Fruit fly (Drosophila melanogaster) whole organism, embryonic: ENCODE results near the gene Coa8.
A peak's percentile ranks its signal among the peaks of the same experiment; 100 is the strongest.

Source experiments
- Awh ChIP-seq: fragments of 200-800 bp; sonication (Bioruptor generic); IDR thresholded peaks from 2 replicates; pipeline ENCODE4, ENCODE4 v1.3.6; 2022; ENCODE audit warnings: missing biosample characterization, missing genetic modification characterization
- B-H2 ChIP-seq: fragments of 200-800 bp; sonication (Bioruptor generic); optimal IDR thresholded peaks from 2 replicates; lab custom pipeline; 2018; ENCODE audit warnings: missing biosample characterization, mild to moderate bottlenecking, missing genetic modification characterization
- CG10267 ChIP-seq: fragments of 200-800 bp; sonication (Bioruptor generic); optimal IDR thresholded peaks from 2 replicates; lab custom pipeline; 2018; ENCODE audit warnings: missing biosample characterization, mild to moderate bottlenecking, missing genetic modification characterization, moderate library complexity
- CG10366 ChIP-seq: fragments of 200-800 bp; sonication (Bioruptor generic); IDR thresholded peaks from 2 replicates; pipeline ENCODE4 v1.3.6; 2022; ENCODE audit warnings: missing biosample characterization, missing genetic modification characterization
- CG12942 ChIP-seq: fragments of 200-800 bp; sonication (Bioruptor generic); optimal IDR thresholded peaks from 3 replicates; lab custom pipeline; 2016; ENCODE audit warnings: missing biosample characterization, missing genetic modification characterization
- CG14965 ChIP-seq: fragments of 200-800 bp; sonication (Bioruptor generic); optimal IDR thresholded peaks from 2 replicates; lab custom pipeline; 2016; ENCODE audit warnings: missing biosample characterization, missing genetic modification characterization, borderline replicate concordance
- CG15269 ChIP-seq: fragments of 200-800 bp; sonication (Bioruptor generic); optimal IDR thresholded peaks from 2 replicates; lab custom pipeline; 2018; ENCODE audit warnings: missing biosample characterization, mild to moderate bottlenecking, missing genetic modification characterization, moderate library complexity
- CG1603 ChIP-seq: fragments of 200-800 bp; sonication (Bioruptor generic); optimal IDR thresholded peaks from 2 replicates; lab custom pipeline; 2019; ENCODE audit warnings: missing biosample characterization, mild to moderate bottlenecking, missing genetic modification characterization, moderate library complexity
- CG17359 ChIP-seq: fragments of 200-800 bp; sonication (Bioruptor generic); optimal IDR thresholded peaks from 3 replicates; lab custom pipeline; 2018; ENCODE audit warnings: missing biosample characterization, mild to moderate bottlenecking, missing genetic modification characterization, moderate library complexity
- CG4707 ChIP-seq: fragments of 200-800 bp; sonication (Bioruptor generic); optimal IDR thresholded peaks from 2 replicates; lab custom pipeline; 2018; ENCODE audit warnings: missing biosample characterization, mild to moderate bottlenecking, missing genetic modification characterization, moderate library complexity
- CG4820 ChIP-seq: fragments of 200-800 bp; sonication (Bioruptor generic); optimal IDR thresholded peaks from 3 replicates; lab custom pipeline; 2016; ENCODE audit warnings: missing biosample characterization, missing genetic modification characterization
- CG7745 ChIP-seq: fragments of 200-800 bp; sonication (Bioruptor generic); optimal IDR thresholded peaks from 2 replicates; lab custom pipeline; 2018; ENCODE audit warnings: missing biosample characterization, mild to moderate bottlenecking, missing genetic modification characterization, moderate library complexity
- CG7963 ChIP-seq: fragments of 200-800 bp; sonication (Bioruptor generic); IDR thresholded peaks from 3 replicates; pipeline ENCODE4 v1.3.6; 2022; ENCODE audit warnings: missing biosample characterization, missing genetic modification characterization; ENCODE audit not compliant: partially characterized antibody
- CG8765 ChIP-seq: fragments of 200-800 bp; sonication (Bioruptor generic); IDR thresholded peaks from 2 replicates; pipeline ENCODE4 v1.3.6; 2022; ENCODE audit warnings: missing biosample characterization, missing genetic modification characterization
- CG9727 ChIP-seq: fragments of 200-800 bp; sonication (Bioruptor generic); optimal IDR thresholded peaks from 3 replicates; lab custom pipeline; 2017; ENCODE audit warnings: missing biosample characterization, mild to moderate bottlenecking, missing genetic modification characterization
- CG9876 ChIP-seq: fragments of 200-800 bp; sonication (Bioruptor generic); optimal IDR thresholded peaks from 2 replicates; lab custom pipeline; 2016; ENCODE audit warnings: missing biosample characterization, missing genetic modification characterization
- Dref ChIP-seq: fragments of 200-800 bp; sonication (Bioruptor generic); IDR thresholded peaks from 2 replicates; pipeline ENCODE4 v1.3.6; 2022; ENCODE audit warnings: missing biosample characterization, missing genetic modification characterization
- HLH3B ChIP-seq: fragments of 200-800 bp; sonication (Bioruptor generic); IDR thresholded peaks from 2 replicates; pipeline ENCODE4 v1.3.6; 2022; ENCODE audit warnings: missing biosample characterization, missing genetic modification characterization
- HLH4C ChIP-seq: fragments of 200-800 bp; sonication (Bioruptor generic); IDR thresholded peaks from 3 replicates; pipeline ENCODE4 v1.3.6; 2022; ENCODE audit warnings: missing biosample characterization, missing genetic modification characterization; ENCODE audit not compliant: partially characterized antibody
- Hand ChIP-seq: fragments of 200-800 bp; sonication (Bioruptor generic); optimal IDR thresholded peaks from 2 replicates; lab custom pipeline; 2017; ENCODE audit warnings: mild to moderate bottlenecking, missing biosample characterization, missing genetic modification reagents, missing genetic modification characterization
- Lpt ChIP-seq: fragments of >200 bp; optimal IDR thresholded peaks from 2 replicates; lab custom pipeline; 2018; ENCODE audit warnings: missing biosample characterization, missing genetic modification characterization
- Sox102F ChIP-seq: fragments of 200-800 bp; sonication (Bioruptor generic); optimal IDR thresholded peaks from 2 replicates; lab custom pipeline; 2018; ENCODE audit warnings: missing biosample characterization, mild to moderate bottlenecking, missing genetic modification characterization, moderate library complexity
- Sry-δ ChIP-seq: fragments of 200-800 bp; sonication (Bioruptor generic); optimal IDR thresholded peaks from 2 replicates; lab custom pipeline; 2016; ENCODE audit warnings: missing biosample characterization, missing genetic modification characterization
- Taf1 ChIP-seq: fragments of 200-800 bp; sonication (Bioruptor generic); IDR thresholded peaks from 2 replicates; pipeline ENCODE4 v1.3.6; 2022; ENCODE audit warnings: missing biosample characterization, missing genetic modification characterization
- ac ChIP-seq: fragments of 200-800 bp; sonication (Bioruptor generic); optimal IDR thresholded peaks from 3 replicates; lab custom pipeline; 2017; ENCODE audit warnings: missing biosample characterization, mild to moderate bottlenecking, missing genetic modification characterization
- aop ChIP-seq: fragments of 200-800 bp; sonication (Bioruptor generic); IDR thresholded peaks from 2 replicates; pipeline ENCODE4 v1.3.6; 2022; ENCODE audit warnings: missing biosample characterization, missing genetic modification characterization
- da ChIP-seq: fragments of 200-800 bp; sonication (Bioruptor generic); optimal IDR thresholded peaks from 2 replicates; lab custom pipeline; 2016; ENCODE audit warnings: missing biosample characterization, missing genetic modification characterization
- dan ChIP-seq: fragments of 200-800 bp; sonication (Bioruptor generic); IDR thresholded peaks from 2 replicates; pipeline ENCODE4 v1.3.6; 2022; ENCODE audit warnings: missing biosample characterization, missing genetic modification characterization
- danr ChIP-seq: fragments of 200-800 bp; sonication (Bioruptor generic); IDR thresholded peaks from 2 replicates; pipeline ENCODE4 v1.3.6; 2022; ENCODE audit warnings: missing biosample characterization, missing genetic modification characterization
- emc ChIP-seq: fragments of 200-800 bp; sonication (Bioruptor generic); optimal IDR thresholded peaks from 2 replicates; lab custom pipeline; 2016; ENCODE audit warnings: missing biosample characterization, missing genetic modification characterization
- esg ChIP-seq: fragments of 200-800 bp; sonication (Bioruptor generic); conservative IDR thresholded peaks from 2 replicates; pipeline ENCODE4 v1.3.6; 2022; ENCODE audit warnings: missing biosample characterization, missing genetic modification characterization
- eve ChIP-seq, 2 experiments: fragments of >200 bp; optimal IDR thresholded peaks; 2 replicates each; lab custom pipeline; 2017; ENCODE audit warnings: missing biosample characterization in 2 of 2, missing genetic modification characterization in 2 of 2
- gce ChIP-seq: fragments of 200-800 bp; sonication (Bioruptor generic); IDR thresholded peaks from 3 replicates; pipeline ENCODE4 v1.3.6; 2022; ENCODE audit warnings: missing biosample characterization, missing genetic modification characterization
- gfzf ChIP-seq: fragments of 200-800 bp; sonication (Bioruptor generic); optimal IDR thresholded peaks from 2 replicates; lab custom pipeline; 2016; ENCODE audit warnings: missing biosample characterization, mild to moderate bottlenecking, missing genetic modification characterization, moderate library complexity
- gsb-n ChIP-seq: fragments of 200-800 bp; sonication (Bioruptor generic); optimal IDR thresholded peaks from 3 replicates; lab custom pipeline; 2018; ENCODE audit warnings: missing biosample characterization, mild to moderate bottlenecking, missing genetic modification characterization
- insv ChIP-seq, 2 experiments: fragments of 200-800 bp; sonication (Bioruptor generic); optimal IDR thresholded peaks; 3 replicates each; lab custom pipeline; 2016 to 2018; ENCODE audit warnings: missing biosample characterization in 2 of 2, missing genetic modification characterization in 2 of 2
- lbe ChIP-seq: fragments of 200-800 bp; sonication (Bioruptor generic); optimal IDR thresholded peaks from 2 replicates; lab custom pipeline; 2016; ENCODE audit warnings: missing biosample characterization, mild to moderate bottlenecking, missing genetic modification characterization
- mirr ChIP-seq: fragments of 200-800 bp; sonication (Bioruptor generic); optimal IDR thresholded peaks from 3 replicates; lab custom pipeline; 2018; ENCODE audit warnings: missing biosample characterization, mild to moderate bottlenecking, missing genetic modification characterization
- nom ChIP-seq: fragments of 200-800 bp; sonication (Bioruptor generic); optimal IDR thresholded peaks from 2 replicates; lab custom pipeline; 2017; ENCODE audit warnings: missing biosample characterization, missing genetic modification characterization, mild to moderate bottlenecking, moderate library complexity, missing genetic modification reagents
- pho ChIP-seq: fragments of 200-800 bp; sonication (Bioruptor generic); optimal IDR thresholded peaks from 2 replicates; lab custom pipeline; 2016; ENCODE audit warnings: missing biosample characterization, missing genetic modification characterization
- phol ChIP-seq: fragments of 200-800 bp; sonication (Bioruptor generic); optimal IDR thresholded peaks from 3 replicates; lab custom pipeline; 2018; ENCODE audit warnings: missing biosample characterization, mild to moderate bottlenecking, missing genetic modification characterization, moderate library complexity
- prd ChIP-seq, 3 experiments: fragments of >200 bp in 2 of 3; fragments of 200-800 bp in 1 of 3; sonication (Bioruptor generic) in 1 of 3; optimal IDR thresholded peaks in 2 of 3; IDR thresholded peaks in 1 of 3; 2 replicates in 2 of 3; 3 replicates in 1 of 3; pipeline versions ENCODE4 v1.3.6 to Lab custom; 2017 to 2022; ENCODE audit warnings: missing biosample characterization in 1 of 3, missing genetic modification characterization in 1 of 3
- rib ChIP-seq: fragments of 200-800 bp; sonication (Bioruptor generic); IDR thresholded peaks from 2 replicates; pipeline ENCODE4 v1.3.6; 2022; ENCODE audit warnings: missing biosample characterization, missing genetic modification characterization
- ro ChIP-seq: fragments of 200-800 bp; sonication (Bioruptor generic); IDR thresholded peaks from 2 replicates; pipeline ENCODE4 v1.3.6; 2022; ENCODE audit warnings: missing biosample characterization, missing genetic modification characterization
- sim ChIP-seq: fragments of 200-800 bp; sonication (Bioruptor generic); IDR thresholded peaks from 2 replicates; pipeline ENCODE4 v1.3.6; 2022; ENCODE audit warnings: missing biosample characterization, missing genetic modification characterization
- sob ChIP-seq: fragments of 200-800 bp; sonication (Bioruptor generic); IDR thresholded peaks from 2 replicates; pipeline ENCODE4 v1.3.6; 2022; ENCODE audit warnings: missing biosample characterization, missing genetic modification characterization
- stwl ChIP-seq: fragments of 200-800 bp; sonication (Bioruptor generic); optimal IDR thresholded peaks from 3 replicates; lab custom pipeline; 2018; ENCODE audit warnings: missing biosample characterization, mild to moderate bottlenecking, missing genetic modification characterization, moderate library complexity
- tll ChIP-seq, 2 experiments: fragments of 200-800 bp in 1 of 2; fragments of >200 bp in 1 of 2; sonication (Bioruptor generic) in 1 of 2; optimal IDR thresholded peaks; 2 replicates each; lab custom pipeline; 2017 to 2019; ENCODE audit warnings: missing biosample characterization in 2 of 2, missing genetic modification characterization in 2 of 2, mild to moderate bottlenecking in 1 of 2, moderate library complexity in 1 of 2
- trh ChIP-seq: fragments of 200-800 bp; sonication (Bioruptor generic); optimal IDR thresholded peaks from 2 replicates; lab custom pipeline; 2016; ENCODE audit warnings: missing biosample characterization, missing genetic modification characterization
- tup ChIP-seq: fragments of 200-800 bp; sonication (Bioruptor generic); optimal IDR thresholded peaks from 2 replicates; lab custom pipeline; 2016; ENCODE audit warnings: missing biosample characterization, mild to moderate bottlenecking, missing genetic modification characterization, moderate library complexity

The Coa8 gene

dm6 chrX:1845413-1845951 is 34.6 kb upstream of the Coa8 start (continued):
- TF ChIP-seq eve (GFP tag; optimal IDR thresholded peaks at IDR 0.05; lab: Kevin White, UChicago) = no peak
- peak; percentile 39 for TF ChIP-seq CG17359
- TF ChIP-seq Sry-δ (GFP tag; lab: Kevin White, UChicago) = peak; percentile 27
- peak; percentile 34 for TF ChIP-seq gsb-n (tag; lab: Kevin White, UChicago)
- no peak for TF ChIP-seq tup
- TF ChIP-seq Dref (GFP tag; lab: Robert Waterston, UW) = no peak
- no peak for TF ChIP-seq CG10267
- TF ChIP-seq CG12942 = peak; percentile 54
- peak; percentile 41 for TF ChIP-seq mirr (GFP tag; lab: Kevin White, UChicago)
- peak; percentile 1 for TF ChIP-seq CG4707 (GFP tag; lab: Kevin White, UChicago)
- TF ChIP-seq tll (GFP tag; optimal IDR thresholded peaks at IDR 0.05; lab: Kevin White, UChicago) = no peak
- TF ChIP-seq stwl = no peak
- peak; percentile 38 for TF ChIP-seq Sox102F (GFP tag; lab: Kevin White, UChicago)
- no peak for TF ChIP-seq ro (GFP tag; lab: Robert Waterston, UW)
- peak; percentile 36 for TF ChIP-seq CG9876 (GFP tag; lab: Kevin White, UChicago)
- peak; percentile 65 for TF ChIP-seq CG1603
- TF ChIP-seq B-H2 (GFP tag; lab: Kevin White, UChicago) = peak; percentile 36
- no peak for TF ChIP-seq Taf1 (GFP tag; lab: Robert Waterston, UW)
- TF ChIP-seq Lpt (GFP tag; lab: Kevin White, UChicago) = no peak
- TF ChIP-seq Awh (GFP tag; lab: Robert Waterston, UW) = peak; percentile 70
- TF ChIP-seq esg (GFP tag; lab: Robert Waterston, UW) = no peak
- TF ChIP-seq emc (GFP tag; lab: Kevin White, UChicago) = no peak
- TF ChIP-seq sob (GFP tag; lab: Robert Waterston, UW) = peak; percentile 46; the same call in 1 of the 2 replicates
- TF ChIP-seq HLH3B (GFP tag; lab: Robert Waterston, UW) = no peak
- TF ChIP-seq rib = peak; percentile 58; the same call in 1 of the 2 replicates
- TF ChIP-seq HLH4C (GFP tag; lab: Robert Waterston, UW) = no peak
- TF ChIP-seq aop (GFP tag; lab: Robert Waterston, UW) = no peak
- TF ChIP-seq prd (optimal IDR thresholded peaks at IDR 0.05; lab: Kevin White, UChicago) = no peak
- TF ChIP-seq prd (GFP tag; IDR thresholded peaks at IDR 0.05; lab: Robert Waterston, UW) = peak; percentile 50; the same call in 2 of the 3 replicates
- TF ChIP-seq CG10366 = peak; percentile 21; the same call in 1 of the 2 replicates
- no peak for TF ChIP-seq danr (GFP tag; lab: Robert Waterston, UW)
- peak; percentile 33 for TF ChIP-seq CG15269 (tag; lab: Kevin White, UChicago)
- TF ChIP-seq ac (GFP tag; lab: Kevin White, UChicago) = no peak
- no peak for TF ChIP-seq insv (GFP tag; optimal IDR thresholded peaks at IDR 0.05; lab: Kevin White, UChicago)
- TF ChIP-seq CG9727 (GFP tag; lab: Kevin White, UChicago) = peak; percentile 53
- no peak for TF ChIP-seq dan (GFP tag; lab: Robert Waterston, UW)
- TF ChIP-seq CG4820 (GFP tag; lab: Kevin White, UChicago) = no peak
- TF ChIP-seq CG7963 (GFP tag; lab: Robert Waterston, UW) = no peak
- TF ChIP-seq CG7745 = no peak
- TF ChIP-seq lbe = no peak
- TF ChIP-seq CG14965 (GFP tag; lab: Kevin White, UChicago) = peak; percentile 35
- TF ChIP-seq da = peak; percentile 54
- TF ChIP-seq nom (GFP tag; lab: Kevin White, UChicago) = no peak
- TF ChIP-seq phol (tag; lab: Kevin White, UChicago) = no peak
- no peak for TF ChIP-seq Hand (GFP tag; lab: Kevin White, UChicago)
- TF ChIP-seq CG8765 (GFP tag; lab: Robert Waterston, UW) = no peak
- TF ChIP-seq gfzf (GFP tag; lab: Kevin White, UChicago) = no peak
- peak; percentile 24 for TF ChIP-seq trh (GFP tag; lab: Kevin White, UChicago)
- no peak for TF ChIP-seq sim
- peak; percentile 72 for TF ChIP-seq pho (GFP tag; lab: Kevin White, UChicago)
- TF ChIP-seq gce (GFP tag; lab: Robert Waterston, UW) = no peak
